Worm (Caenorhabditis elegans) whole organism, L1 larva: ENCODE results near the gene C35C5.8.

ENCODE experiments used
- C04F5.9 ChIP-seq: sonication (generic microtip); optimal IDR thresholded peaks from 2 replicates; lab custom pipeline; 2016; ENCODE audit warnings: missing genetic modification characterization, missing compliant biosample characterization
- C34B4.2 ChIP-seq: sonication (generic microtip); optimal IDR thresholded peaks from 2 replicates; lab custom pipeline; 2017; ENCODE audit warnings: mild to moderate bottlenecking, missing genetic modification characterization, missing compliant biosample characterization
- blmp-1 ChIP-seq: fragments of 150-350 bp; optimal IDR thresholded peaks from 2 replicates; lab custom pipeline; 2014; ENCODE audit warnings: missing biosample characterization, missing genetic modification characterization
- ceh-82 ChIP-seq, 3 experiments: fragments of 150-350 bp in 1 of 3; sonication (generic microtip) in 2 of 3; optimal IDR thresholded peaks; 2 replicates each; lab custom pipeline; 2014 to 2017; ENCODE audit warnings: missing biosample characterization in 3 of 3, missing genetic modification characterization in 3 of 3
- ceh-88 ChIP-seq: fragments of 200-800 bp; sonication (Bioruptor generic); IDR thresholded peaks from 2 replicates; pipeline ENCODE4 v1.3.6; 2022; ENCODE audit warnings: missing genetic modification characterization, missing compliant biosample characterization
- ceh-90 ChIP-seq: sonication (generic microtip); optimal IDR thresholded peaks from 2 replicates; lab custom pipeline; 2016; ENCODE audit warnings: missing genetic modification characterization, missing compliant biosample characterization
- ces-1 ChIP-seq: fragments of 150-350 bp; optimal IDR thresholded peaks from 2 replicates; lab custom pipeline; 2014; ENCODE audit warnings: missing biosample characterization, missing genetic modification reagents, missing genetic modification characterization
- dpl-1 ChIP-seq, 3 experiments: fragments of 150-350 bp in 2 of 3; sonication (generic microtip) in 1 of 3; optimal IDR thresholded peaks; 2 replicates each; lab custom pipeline; 2014 to 2017; ENCODE audit warnings: missing biosample characterization in 3 of 3, missing genetic modification characterization in 3 of 3, missing genetic modification reagents in 3 of 3
- dsc-1 ChIP-seq: sonication (generic microtip); optimal IDR thresholded peaks from 2 replicates; lab custom pipeline; 2016; ENCODE audit warnings: mild to moderate bottlenecking, missing genetic modification characterization, missing compliant biosample characterization
- efl-1 ChIP-seq, 4 experiments: fragments of 150-350 bp; optimal IDR thresholded peaks in 3 of 4; peaks in 1 of 4; 1 replicate in 1 of 4; 2 replicates in 3 of 4; lab custom pipeline; 2014; ENCODE audit warnings: missing biosample characterization in 2 of 4, missing genetic modification characterization in 2 of 4, missing genetic modification reagents in 2 of 4
- egl-13 ChIP-seq: sonication (generic microtip); optimal IDR thresholded peaks from 2 replicates; lab custom pipeline; 2016; ENCODE audit warnings: missing genotype, missing genetic modification reagents, missing genetic modification characterization, missing compliant biosample characterization
- egl-27 ChIP-seq, 2 experiments: fragments of 150-350 bp in 1 of 2; sonication (generic microtip); optimal IDR thresholded peaks; 3 replicates each; lab custom pipeline; 2017 to 2018; ENCODE audit warnings: missing biosample characterization in 2 of 2, missing genetic modification characterization in 2 of 2, missing genetic modification reagents in 2 of 2
- ets-5 ChIP-seq: fragments of 200-800 bp; sonication (Bioruptor generic); IDR thresholded peaks from 2 replicates; pipeline ENCODE4 v1.3.6; 2022; ENCODE audit warnings: missing genetic modification characterization, missing compliant biosample characterization
- fkh-10 ChIP-seq: sonication (generic microtip); optimal IDR thresholded peaks from 2 replicates; lab custom pipeline; 2017; ENCODE audit warnings: missing biosample characterization, missing genetic modification reagents, missing genetic modification characterization
- fkh-8 ChIP-seq: sonication (generic microtip); optimal IDR thresholded peaks from 2 replicates; lab custom pipeline; 2016; ENCODE audit warnings: mild to moderate bottlenecking, missing genetic modification characterization, missing compliant biosample characterization
- fos-1 ChIP-seq: fragments of 150-350 bp; optimal IDR thresholded peaks from 2 replicates; lab custom pipeline; 2014; ENCODE audit warnings: missing biosample characterization, missing genetic modification characterization
- grh-1 ChIP-seq: fragments of 200-800 bp; sonication (Bioruptor generic); IDR thresholded peaks from 2 replicates; pipeline ENCODE4 v1.3.6; 2022; ENCODE audit warnings: missing genetic modification reagents, missing genetic modification characterization, missing compliant biosample characterization
- hlh-17 ChIP-seq: fragments of 200-800 bp; sonication (Bioruptor generic); optimal IDR thresholded peaks from 2 replicates; lab custom pipeline; 2018; ENCODE audit warnings: missing genetic modification characterization, mild to moderate bottlenecking, missing compliant biosample characterization, moderate library complexity, borderline replicate concordance
- irx-1 ChIP-seq: sonication (generic microtip); optimal IDR thresholded peaks from 2 replicates; lab custom pipeline; 2016; ENCODE audit warnings: missing genetic modification characterization, missing compliant biosample characterization
- lin-14 ChIP-seq: fragments of 200-800 bp; sonication (Bioruptor generic); optimal IDR thresholded peaks from 2 replicates; lab custom pipeline; 2018; ENCODE audit warnings: mild to moderate bottlenecking, missing genetic modification characterization, moderate library complexity, missing compliant biosample characterization
- lin-15B ChIP-seq: fragments of 150-350 bp; sonication (generic microtip); optimal IDR thresholded peaks from 3 replicates; lab custom pipeline; 2014; ENCODE audit warnings: missing biosample characterization, missing genetic modification characterization
- lin-35 ChIP-seq, 2 experiments: fragments of 150-350 bp; optimal IDR thresholded peaks; 2 replicates each; lab custom pipeline; 2014; ENCODE audit warnings: missing biosample characterization in 2 of 2, missing genetic modification characterization in 2 of 2, missing genetic modification reagents in 2 of 2
- lsy-2 ChIP-seq, 2 experiments: fragments of 150-350 bp; optimal IDR thresholded peaks; 2 replicates each; lab custom pipeline; 2014; ENCODE audit warnings: missing biosample characterization in 2 of 2, missing genetic modification characterization in 2 of 2
- mef-2 ChIP-seq: fragments of 150-350 bp; optimal IDR thresholded peaks from 2 replicates; lab custom pipeline; 2014; ENCODE audit warnings: missing biosample characterization, missing genetic modification characterization
- nhr-19 ChIP-seq: fragments of 200-800 bp; sonication (Bioruptor generic); conservative IDR thresholded peaks from 2 replicates; pipeline ENCODE4 v1.3.6; 2022; ENCODE audit warnings: missing genetic modification characterization, missing compliant biosample characterization
- nhr-28 ChIP-seq: fragments of 150-350 bp; optimal IDR thresholded peaks from 2 replicates; lab custom pipeline; 2014; ENCODE audit warnings: missing biosample characterization, missing genetic modification characterization
- nhr-47 ChIP-seq: sonication (generic microtip); optimal IDR thresholded peaks from 2 replicates; lab custom pipeline; 2016; ENCODE audit warnings: mild to moderate bottlenecking, missing genetic modification characterization, moderate library complexity, missing compliant biosample characterization
- nhr-71 ChIP-seq: sonication (generic microtip); optimal IDR thresholded peaks from 2 replicates; lab custom pipeline; 2016; ENCODE audit warnings: mild to moderate bottlenecking, missing genetic modification characterization, moderate library complexity, missing compliant biosample characterization
- nhr-77 ChIP-seq: fragments of 150-350 bp; optimal IDR thresholded peaks from 2 replicates; lab custom pipeline; 2014; ENCODE audit warnings: missing biosample characterization, missing genetic modification characterization
- nhr-90 ChIP-seq: sonication (generic microtip); optimal IDR thresholded peaks from 2 replicates; lab custom pipeline; 2016; ENCODE audit warnings: mild to moderate bottlenecking, missing genetic modification characterization, missing compliant biosample characterization; ENCODE audit not compliant: poor library complexity
- pax-3 ChIP-seq: fragments of 200-800 bp; sonication (Bioruptor generic); optimal IDR thresholded peaks from 2 replicates; lab custom pipeline; 2018; ENCODE audit warnings: mild to moderate bottlenecking, missing genetic modification characterization, moderate library complexity, missing compliant biosample characterization
- pqm-1 ChIP-seq: sonication (generic microtip); optimal IDR thresholded peaks from 3 replicates; lab custom pipeline; 2017; ENCODE audit warnings: missing biosample characterization, missing genetic modification characterization
- skn-1 ChIP-seq: fragments of 150-350 bp; optimal IDR thresholded peaks from 2 replicates; lab custom pipeline; 2014; ENCODE audit warnings: missing biosample characterization, missing genetic modification characterization
- snu-23 ChIP-seq: sonication (generic microtip); optimal IDR thresholded peaks from 2 replicates; lab custom pipeline; 2016; ENCODE audit warnings: missing genetic modification characterization, missing compliant biosample characterization
- sup-37 ChIP-seq: fragments of 200-800 bp; sonication (Bioruptor generic); optimal IDR thresholded peaks from 2 replicates; lab custom pipeline; 2018; ENCODE audit warnings: mild to moderate bottlenecking, missing genetic modification characterization, missing compliant biosample characterization
- swsn-7 ChIP-seq: sonication (generic microtip); optimal IDR thresholded peaks from 2 replicates; lab custom pipeline; 2016; ENCODE audit warnings: missing genetic modification characterization, missing compliant biosample characterization
- tbx-2 ChIP-seq: sonication (generic microtip); optimal IDR thresholded peaks from 2 replicates; lab custom pipeline; 2016; ENCODE audit warnings: missing genetic modification characterization, missing compliant biosample characterization
- unc-130 ChIP-seq: fragments of 150-350 bp; optimal IDR thresholded peaks from 2 replicates; lab custom pipeline; 2017; ENCODE audit warnings: missing biosample characterization, missing genetic modification characterization, inconsistent platforms
- unc-30 ChIP-seq: sonication (generic microtip); optimal IDR thresholded peaks from 2 replicates; lab custom pipeline; 2017; ENCODE audit warnings: missing biosample characterization, missing genetic modification characterization
- unc-98 ChIP-seq: fragments of 200-800 bp; sonication (Bioruptor generic); IDR thresholded peaks from 2 replicates; pipeline ENCODE4 v1.3.6; 2022; ENCODE audit warnings: missing genetic modification characterization, missing compliant biosample characterization
- vab-15 ChIP-seq: sonication (generic microtip); optimal IDR thresholded peaks from 2 replicates; lab custom pipeline; 2017; ENCODE audit warnings: missing genotype, mild to moderate bottlenecking, missing genetic modification characterization, missing compliant biosample characterization
- xbp-1 ChIP-seq: sonication (generic microtip); optimal IDR thresholded peaks from 2 replicates; lab custom pipeline; 2016; ENCODE audit warnings: missing genetic modification characterization, missing compliant biosample characterization
- ztf-4 ChIP-seq: fragments of 150-350 bp; optimal IDR thresholded peaks from 2 replicates; lab custom pipeline; 2014; ENCODE audit warnings: missing biosample characterization, missing genetic modification characterization

The C35C5.8 gene

DNA sequence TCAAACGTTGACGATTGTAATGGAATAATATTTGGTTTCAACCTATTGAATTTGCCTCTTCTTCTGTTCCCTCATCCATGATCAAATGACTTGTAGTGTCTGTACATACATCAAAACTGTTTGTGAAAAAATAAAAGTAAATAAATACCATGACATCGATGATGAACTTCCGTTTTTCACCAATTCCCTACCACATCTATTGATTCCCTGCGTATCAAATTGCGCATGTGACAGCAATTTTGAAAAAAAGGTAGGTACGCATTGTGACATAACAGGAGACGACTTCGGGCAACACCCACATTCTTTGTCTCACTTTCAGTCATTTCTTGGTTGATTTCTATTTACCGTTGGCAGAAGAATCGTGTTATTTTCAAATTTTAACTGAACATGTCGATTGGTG, 3.0 kb downstream of the C35C5.8 start, which contains the start of gene C35C5.9 (continued):
- no peak for TF ChIP-seq vab-15 (tag; lab: Kevin White, UChicago)
- no peak for TF ChIP-seq nhr-28 (tag; lab: Kevin White, UChicago)
- TF ChIP-seq irx-1, result no peak
- no peak for TF ChIP-seq egl-27 (tag; optimal IDR thresholded peaks at IDR 0.05; lab: Kevin White, UChicago)
- TF ChIP-seq fos-1 (tag; lab: Kevin White, UChicago), result no peak
- TF ChIP-seq unc-130 (tag; lab: Kevin White, UChicago), result no peak
- no peak for TF ChIP-seq pqm-1 (tag; lab: Kevin White, UChicago)
- TF ChIP-seq blmp-1 (tag; lab: Kevin White, UChicago), result peak; percentile 66
- TF ChIP-seq grh-1 (GFP tag; lab: Robert Waterston, UW), result no peak
- TF ChIP-seq lsy-2 (tag; optimal IDR thresholded peaks at IDR 0.05; lab: Kevin White, UChicago), result no peak
- TF ChIP-seq, all 84 proteins: peak for 12

DNA sequence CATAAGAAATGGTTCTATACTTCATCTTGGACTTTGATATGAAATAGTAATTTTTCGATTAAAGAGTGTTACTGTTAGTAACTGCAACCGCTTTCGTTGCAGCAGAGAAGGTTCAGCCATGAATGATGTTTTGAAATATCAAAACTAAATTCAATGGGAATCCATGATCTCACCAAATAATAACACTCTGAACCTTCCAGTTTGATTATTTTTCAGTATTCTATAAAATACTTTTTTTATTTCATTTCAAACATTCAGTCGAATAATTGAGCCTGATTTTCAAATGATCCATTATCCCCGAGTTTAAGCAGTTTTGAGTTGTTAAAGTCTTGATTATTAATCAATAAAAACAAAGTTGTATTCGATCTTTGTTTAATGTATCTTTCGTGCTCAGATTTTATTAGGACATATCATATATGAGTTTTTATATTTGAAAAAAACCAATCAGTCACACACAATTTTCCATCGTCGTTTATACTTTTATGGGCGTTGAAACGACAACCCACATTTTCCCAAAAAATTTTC, 3.9 kb downstream of the C35C5.8 start, which contains the start of gene gcp-2.2:
TSS of gene gcp-2.2 (plus strand) at position 475 of the 525 bp plus-strand sequence.
- TF ChIP-seq tbx-2 (tag; lab: Kevin White, UChicago) (no peak), nhr-90 (tag; lab: Kevin White, UChicago) (peak; percentile 51), ets-5 (no peak), nhr-71 (peak; percentile 17), skn-1 (tag; lab: Kevin White, UChicago) (no peak), ztf-4 (tag; lab: Kevin White, UChicago) (no peak), lin-35 (GFP tag; optimal IDR thresholded peaks at IDR 0.05; lab: Kevin White, UChicago) (peak in 1 of 2 experiments; percentile 0), ces-1 (no peak), efl-1 (optimal IDR thresholded peaks at IDR 0.05; lab: Kevin White, UChicago) (no peak), efl-1 (GFP tag; optimal IDR thresholded peaks at IDR 0.05 in 1 of 2; lab: Kevin White, UChicago) (peak in 1 of 2 experiments; percentile 86)

DNA sequence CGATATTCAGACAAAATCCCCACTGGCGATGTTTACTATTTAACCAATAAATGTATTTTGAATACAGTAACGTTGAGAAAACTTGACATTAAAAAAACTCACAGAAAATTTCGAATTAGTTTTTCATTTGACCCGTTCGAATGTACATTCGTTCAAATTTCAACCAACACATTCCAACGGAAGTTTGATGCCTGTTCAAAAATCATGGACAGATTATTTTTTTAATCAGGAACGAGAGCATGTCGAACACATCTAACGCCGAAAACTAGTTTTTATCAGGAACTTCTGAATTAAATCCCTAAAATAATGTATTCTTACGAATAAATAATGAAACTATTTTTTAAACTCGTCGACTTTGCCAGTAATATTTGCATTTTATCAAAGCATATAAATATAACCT, 8.3 kb downstream of the C35C5.8 start:
- TF ChIP-seq nhr-19 (GFP tag; lab: Robert Waterston, UW), result no peak
- TF ChIP-seq lin-15B (tag; lab: Kevin White, UChicago), result no peak
- no peak for TF ChIP-seq lin-14 (GFP tag; lab: Kevin White, UChicago)
- no peak for TF ChIP-seq lsy-2 (tag; optimal IDR thresholded peaks at IDR 0.05; lab: Kevin White, UChicago)
- no peak for TF ChIP-seq unc-98 (GFP tag; lab: Robert Waterston, UW)
- no peak for TF ChIP-seq ceh-90 (tag; lab: Kevin White, UChicago)
- TF ChIP-seq C04F5.9 (tag; lab: Kevin White, UChicago), result no peak
- no peak for TF ChIP-seq vab-15 (tag; lab: Kevin White, UChicago)
- no peak for TF ChIP-seq ces-1
- TF ChIP-seq nhr-77 (tag; lab: Kevin White, UChicago), result no peak
- TF ChIP-seq pax-3, result no peak
- no peak for TF ChIP-seq nhr-90 (tag; lab: Kevin White, UChicago)

DNA sequence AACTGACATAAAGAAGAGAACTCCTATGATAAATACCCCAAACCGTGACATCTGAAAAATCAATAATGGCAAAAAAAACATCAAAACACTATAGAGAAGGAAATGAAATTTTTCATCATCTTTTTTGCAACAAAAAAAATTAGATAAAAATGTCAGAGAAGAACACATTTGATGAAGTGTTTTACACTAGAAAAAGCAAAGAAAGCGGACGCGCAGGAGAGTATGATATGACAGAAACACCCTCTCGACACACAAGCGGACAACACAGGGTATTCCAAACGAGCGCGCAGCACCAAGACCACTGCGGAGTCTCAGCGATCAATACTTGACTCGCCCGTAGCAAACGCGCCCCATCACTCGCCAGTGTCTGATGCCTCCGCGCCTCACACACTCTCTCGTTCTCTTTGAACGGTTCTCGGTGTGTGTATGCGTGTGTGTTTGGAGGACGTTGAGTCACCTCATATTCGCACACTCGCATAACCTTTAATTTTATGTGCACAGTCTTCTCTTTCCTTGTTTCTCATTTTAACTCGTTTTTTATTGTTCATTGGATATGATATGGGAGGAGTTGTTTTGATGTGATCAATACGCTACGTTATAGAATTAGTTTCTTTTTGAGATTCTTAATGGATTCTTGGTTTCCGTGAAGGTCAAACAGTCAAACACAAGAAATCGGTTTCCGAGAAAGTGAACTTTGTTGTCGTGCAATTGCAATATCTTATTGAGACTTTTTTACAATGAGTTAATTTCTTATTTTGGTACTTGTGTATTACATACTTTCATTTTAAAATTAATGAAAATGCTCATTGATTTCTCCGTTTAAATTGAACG, 13.3 kb downstream of the C35C5.8 start, which contains the start of gene selt-1.1:
TSS of gene selt-1.1 (minus strand) at position 51 of the 831 bp plus-strand sequence.
- peak; percentile 55 for TF ChIP-seq swsn-7 (tag; lab: Kevin White, UChicago)
- no peak for TF ChIP-seq dpl-1 (GFP tag; optimal IDR thresholded peaks at IDR 0.05; lab: Kevin White, UChicago)
- no peak for TF ChIP-seq fkh-10 (GFP tag; lab: Kevin White, UChicago)
- TF ChIP-seq dsc-1, result no peak
- no peak for TF ChIP-seq ceh-88 (GFP tag; lab: Robert Waterston, UW)
- peak in 1 of 3 experiments; percentile 17 for TF ChIP-seq ceh-82 (tag; optimal IDR thresholded peaks at IDR 0.05; lab: Kevin White, UChicago)
- TF ChIP-seq C34B4.2, result no peak
- TF ChIP-seq nhr-90 (tag; lab: Kevin White, UChicago), result peak; percentile 62
- TF ChIP-seq xbp-1 (tag; lab: Kevin White, UChicago), result peak; percentile 39
- no peak for TF ChIP-seq hlh-17 (GFP tag; lab: Kevin White, UChicago)
- no peak for TF ChIP-seq grh-1 (GFP tag; lab: Robert Waterston, UW)
- TF ChIP-seq egl-27 (tag; optimal IDR thresholded peaks at IDR 0.05; lab: Kevin White, UChicago), result no peak
- peak; percentile 63 for TF ChIP-seq snu-23 (GFP tag; lab: Kevin White, UChicago)
- TF ChIP-seq nhr-71, result peak; percentile 61
- no peak for TF ChIP-seq mef-2 (tag; lab: Kevin White, UChicago)
- TF ChIP-seq unc-30 (tag; lab: Kevin White, UChicago), result no peak
- no peak for TF ChIP-seq unc-98 (GFP tag; lab: Robert Waterston, UW)
- peak; percentile 52 for TF ChIP-seq nhr-47 (tag; lab: Kevin White, UChicago)
- TF ChIP-seq sup-37 (GFP tag; lab: Kevin White, UChicago), result no peak
- TF ChIP-seq ets-5, result no peak
- no peak for TF ChIP-seq ceh-90 (tag; lab: Kevin White, UChicago)
- TF ChIP-seq egl-13 (tag; lab: Kevin White, UChicago), result no peak
- TF ChIP-seq fkh-8 (tag; lab: Kevin White, UChicago), result peak; percentile 0
